Worm (Caenorhabditis elegans) whole organism, late embryonic: Measurements from ENCODE around the gene tpra-1.

ENCODE experiments used
- C38D4.7 ChIP-seq: fragments of 200-800 bp; sonication (Bioruptor generic); optimal IDR thresholded peaks from 2 replicates; lab custom pipeline; 2018; ENCODE audit warnings: mild to moderate bottlenecking, missing genetic modification characterization, moderate library complexity, missing compliant biosample characterization
- F13H6.1 ChIP-seq: sonication (generic microtip); optimal IDR thresholded peaks from 2 replicates; lab custom pipeline; 2016; ENCODE audit warnings: missing genetic modification characterization, missing compliant biosample characterization
- K02D7.2 ChIP-seq: sonication (generic microtip); optimal IDR thresholded peaks from 2 replicates; lab custom pipeline; 2017; ENCODE audit warnings: mild to moderate bottlenecking, missing genetic modification characterization, missing compliant biosample characterization
- Y22D7AL.16 ChIP-seq: sonication (generic microtip); optimal IDR thresholded peaks from 2 replicates; lab custom pipeline; 2016; ENCODE audit warnings: missing genetic modification characterization, missing compliant biosample characterization
- ahr-1 ChIP-seq: sonication (generic microtip); optimal IDR thresholded peaks from 2 replicates; lab custom pipeline; 2016; ENCODE audit warnings: missing genetic modification characterization, missing compliant biosample characterization
- ama-1 ChIP-seq: fragments of 150-350 bp; optimal IDR thresholded peaks from 2 replicates; lab custom pipeline; 2014
- ceh-14 ChIP-seq: sonication (generic microtip); optimal IDR thresholded peaks from 2 replicates; lab custom pipeline; 2016; ENCODE audit warnings: missing genotype, missing genetic modification characterization, missing compliant biosample characterization
- ceh-2 ChIP-seq: sonication (generic microtip); optimal IDR thresholded peaks from 2 replicates; lab custom pipeline; 2016; ENCODE audit warnings: missing genotype, missing genetic modification characterization, missing compliant biosample characterization
- ceh-22 ChIP-seq: sonication (generic microtip); optimal IDR thresholded peaks from 2 replicates; lab custom pipeline; 2017; ENCODE audit warnings: missing biosample characterization, missing genetic modification characterization
- ceh-30 ChIP-seq: fragments of 150-350 bp; optimal IDR thresholded peaks from 2 replicates; lab custom pipeline; 2014; ENCODE audit warnings: missing biosample characterization, missing genetic modification characterization
- ceh-34 ChIP-seq: sonication (generic microtip); optimal IDR thresholded peaks from 2 replicates; lab custom pipeline; 2016; ENCODE audit warnings: mild to moderate bottlenecking, missing genetic modification characterization, missing compliant biosample characterization
- ceh-48 ChIP-seq: sonication (generic microtip); optimal IDR thresholded peaks from 2 replicates; lab custom pipeline; 2016; ENCODE audit warnings: missing genetic modification characterization, inconsistent platforms, missing compliant biosample characterization
- ceh-6 ChIP-seq: fragments of 200-800 bp; sonication (Bioruptor generic); optimal IDR thresholded peaks from 2 replicates; lab custom pipeline; 2018; ENCODE audit warnings: mild to moderate bottlenecking, missing genetic modification characterization, missing compliant biosample characterization
- ceh-9 ChIP-seq: sonication (generic microtip); optimal IDR thresholded peaks from 2 replicates; lab custom pipeline; 2016; ENCODE audit warnings: mild to moderate bottlenecking, missing genetic modification characterization, inconsistent platforms, missing compliant biosample characterization
- dve-1 ChIP-seq: sonication (generic microtip); optimal IDR thresholded peaks from 2 replicates; lab custom pipeline; 2017; ENCODE audit warnings: antibody characterized with exemption, mild to moderate bottlenecking, missing genetic modification characterization, missing compliant biosample characterization
- ets-4 ChIP-seq: sonication (generic microtip); optimal IDR thresholded peaks from 2 replicates; lab custom pipeline; 2016; ENCODE audit warnings: missing genetic modification characterization, missing compliant biosample characterization
- eyg-1 ChIP-seq: sonication (generic microtip); optimal IDR thresholded peaks from 2 replicates; lab custom pipeline; 2016; ENCODE audit warnings: missing genotype, missing genetic modification characterization, missing compliant biosample characterization
- fax-1 ChIP-seq: sonication (generic microtip); optimal IDR thresholded peaks from 2 replicates; lab custom pipeline; 2016; ENCODE audit warnings: missing genotype, missing genetic modification characterization, missing compliant biosample characterization
- fkh-10 ChIP-seq: fragments of 150-350 bp; optimal IDR thresholded peaks from 2 replicates; lab custom pipeline; 2014; ENCODE audit warnings: missing biosample characterization, missing genetic modification reagents, missing genetic modification characterization
- gmeb-2 ChIP-seq: sonication (generic microtip); optimal IDR thresholded peaks from 2 replicates; lab custom pipeline; 2016; ENCODE audit warnings: missing genetic modification characterization, inconsistent platforms, missing compliant biosample characterization
- hlh-15 ChIP-seq: sonication (generic microtip); optimal IDR thresholded peaks from 2 replicates; lab custom pipeline; 2016; ENCODE audit warnings: missing genetic modification characterization, missing compliant biosample characterization
- hlh-30 ChIP-seq: sonication (generic microtip); optimal IDR thresholded peaks from 2 replicates; lab custom pipeline; 2017; ENCODE audit warnings: antibody characterized with exemption, missing genetic modification characterization, missing compliant biosample characterization; ENCODE audit not compliant: insufficient read depth
- hlh-6 ChIP-seq: sonication (generic microtip); optimal IDR thresholded peaks from 2 replicates; lab custom pipeline; 2016; ENCODE audit warnings: missing genotype, missing genetic modification characterization, missing compliant biosample characterization
- hlh-8 ChIP-seq: sonication (generic microtip); optimal IDR thresholded peaks from 2 replicates; lab custom pipeline; 2016; ENCODE audit warnings: missing genotype, missing genetic modification characterization, missing compliant biosample characterization
- lim-6 ChIP-seq: sonication (generic microtip); optimal IDR thresholded peaks from 2 replicates; lab custom pipeline; 2016; ENCODE audit warnings: missing genetic modification characterization, missing compliant biosample characterization
- lin-11 ChIP-seq: fragments of 200-800 bp; sonication (Bioruptor generic); optimal IDR thresholded peaks from 2 replicates; lab custom pipeline; 2018; ENCODE audit warnings: mild to moderate bottlenecking, missing genetic modification characterization, missing compliant biosample characterization
- madf-2 ChIP-seq: sonication (generic microtip); optimal IDR thresholded peaks from 2 replicates; lab custom pipeline; 2017; ENCODE audit warnings: missing genetic modification characterization, missing compliant biosample characterization
- mec-3 ChIP-seq: sonication (generic microtip); optimal IDR thresholded peaks from 2 replicates; lab custom pipeline; 2016; ENCODE audit warnings: borderline replicate concordance, missing genetic modification characterization, missing compliant biosample characterization
- nhr-11 ChIP-seq: fragments of 150-350 bp; optimal IDR thresholded peaks from 2 replicates; lab custom pipeline; 2014; ENCODE audit warnings: missing biosample characterization, missing genetic modification characterization
- nhr-232 ChIP-seq: sonication (generic microtip); optimal IDR thresholded peaks from 2 replicates; lab custom pipeline; 2016; ENCODE audit warnings: missing genetic modification characterization, missing compliant biosample characterization
- odd-2 ChIP-seq: sonication (generic microtip); optimal IDR thresholded peaks from 2 replicates; lab custom pipeline; 2017; ENCODE audit warnings: antibody characterized with exemption, mild to moderate bottlenecking, missing genetic modification characterization, missing compliant biosample characterization
- pat-9 ChIP-seq: fragments of 200-800 bp; sonication (Bioruptor generic); optimal IDR thresholded peaks from 2 replicates; lab custom pipeline; 2018; ENCODE audit warnings: mild to moderate bottlenecking, missing genetic modification characterization, moderate library complexity, missing compliant biosample characterization
- pax-1 ChIP-seq: fragments of 150-350 bp; optimal IDR thresholded peaks from 2 replicates; lab custom pipeline; 2014; ENCODE audit warnings: missing biosample characterization, missing genetic modification characterization
- pha-2 ChIP-seq: sonication (generic microtip); optimal IDR thresholded peaks from 2 replicates; lab custom pipeline; 2017; ENCODE audit warnings: mild to moderate bottlenecking, missing genetic modification characterization, missing compliant biosample characterization
- pha-4 ChIP-seq: fragments of 150-350 bp; optimal IDR thresholded peaks from 2 replicates; lab custom pipeline; 2018; ENCODE audit warnings: missing biosample characterization, missing genetic modification reagents, missing genetic modification characterization
- pqm-1 ChIP-seq: sonication (generic microtip); optimal IDR thresholded peaks from 2 replicates; lab custom pipeline; 2016; ENCODE audit warnings: missing genetic modification characterization, missing compliant biosample characterization
- rnt-1 ChIP-seq: sonication (generic microtip); optimal IDR thresholded peaks from 2 replicates; lab custom pipeline; 2016; ENCODE audit warnings: missing genetic modification characterization, missing compliant biosample characterization
- sdc-2 ChIP-seq: sonication (generic microtip); optimal IDR thresholded peaks from 2 replicates; lab custom pipeline; 2016; ENCODE audit warnings: missing genotype, missing genetic modification characterization, missing compliant biosample characterization
- sox-2 ChIP-seq: fragments of 200-800 bp; sonication (Bioruptor generic); IDR thresholded peaks from 2 replicates; pipeline ENCODE4 v1.3.6; 2022; ENCODE audit warnings: missing genetic modification reagents, missing genetic modification characterization, missing compliant biosample characterization
- sox-4 ChIP-seq: sonication (generic microtip); optimal IDR thresholded peaks from 2 replicates; lab custom pipeline; 2017; ENCODE audit warnings: mild to moderate bottlenecking, missing genetic modification characterization, inconsistent platforms, missing compliant biosample characterization
- syd-9 ChIP-seq: sonication (generic microtip); optimal IDR thresholded peaks from 2 replicates; lab custom pipeline; 2016; ENCODE audit warnings: mild to moderate bottlenecking, missing genetic modification characterization, moderate library complexity, missing compliant biosample characterization
- tbx-7 ChIP-seq: sonication (generic microtip); optimal IDR thresholded peaks from 2 replicates; lab custom pipeline; 2016; ENCODE audit warnings: missing genotype, missing genetic modification characterization, missing compliant biosample characterization
- ttx-3 ChIP-seq: sonication (generic microtip); optimal IDR thresholded peaks from 2 replicates; lab custom pipeline; 2016; ENCODE audit warnings: missing genetic modification reagents, missing genetic modification characterization, missing compliant biosample characterization
- unc-3 ChIP-seq, 2 experiments: fragments of 200-800 bp in 1 of 2; sonication (Bioruptor generic) in 1 of 2; sonication (generic microtip) in 1 of 2; conservative IDR thresholded peaks in 1 of 2; optimal IDR thresholded peaks in 1 of 2; 2 replicates each; pipeline versions ENCODE4 v1.3.6 to Lab custom; 2016 to 2022; ENCODE audit warnings: missing compliant biosample characterization in 2 of 2, missing genetic modification characterization in 2 of 2, missing genetic modification reagents in 1 of 2
- unc-42 ChIP-seq: sonication (generic microtip); optimal IDR thresholded peaks from 2 replicates; lab custom pipeline; 2016; ENCODE audit warnings: missing genotype, missing genetic modification characterization, missing compliant biosample characterization
- unc-55 ChIP-seq: sonication (generic microtip); optimal IDR thresholded peaks from 2 replicates; lab custom pipeline; 2017; ENCODE audit warnings: missing biosample characterization, missing genetic modification reagents, missing genetic modification characterization
- unc-86 ChIP-seq: sonication (generic microtip); optimal IDR thresholded peaks from 2 replicates; lab custom pipeline; 2016; ENCODE audit warnings: missing genetic modification characterization, missing compliant biosample characterization

Gene tpra-1

ce11 chrIV:8925990-8926389 lies 30.3 kb upstream of the tpra-1 start, which contains the start of the genes D1046.2 and cfim-2:
TSS of gene D1046.2 (minus strand) at chrIV:8926067.
TSS of gene cfim-2 (plus strand) at chrIV:8926324.
- TF ChIP-seq ceh-22 (tag; lab: Kevin White, UChicago): no peak
- no peak for TF ChIP-seq unc-3 (GFP tag; conservative IDR thresholded peaks at IDR 0.05; lab: Robert Waterston, UW)
- no peak for TF ChIP-seq unc-3 (tag; optimal IDR thresholded peaks at IDR 0.05; lab: Kevin White, UChicago)
- peak; percentile 7 for TF ChIP-seq unc-42 (tag; lab: Kevin White, UChicago)
- no peak for TF ChIP-seq fkh-10 (GFP tag; lab: Kevin White, UChicago)
- peak; percentile 53 for TF ChIP-seq ceh-48
- TF ChIP-seq eyg-1 (tag; lab: Kevin White, UChicago): no peak

ce11 chrIV:8926511-8926910 lies 29.8 kb upstream of the tpra-1 start:
- TF ChIP-seq pha-4 (tag; lab: Kevin White, UChicago) (no peak), unc-42 (tag; lab: Kevin White, UChicago) (no peak)

- TF ChIP-seq gmeb-2 (tag; lab: Kevin White, UChicago) (peak; percentile 96), pqm-1 (peak; percentile 93), ceh-34 (tag; lab: Kevin White, UChicago) (peak; percentile 94), nhr-232 (tag; lab: Kevin White, UChicago) (peak; percentile 94), lim-6 (peak; percentile 80), pha-2 (tag; lab: Kevin White, UChicago) (peak; percentile 90), hlh-8 (tag; lab: Kevin White, UChicago) (peak; percentile 73), ama-1 (lab: Kevin White, UChicago) (no peak), ttx-3 (tag; lab: Kevin White, UChicago) (peak; percentile 94), lin-11 (tag; lab: Kevin White, UChicago) (peak; percentile 92), syd-9 (tag; lab: Kevin White, UChicago) (peak; percentile 91), hlh-15 (tag; lab: Kevin White, UChicago) (peak; percentile 88), hlh-6 (tag; lab: Kevin White, UChicago) (peak; percentile 99), tbx-7 (tag; lab: Kevin White, UChicago) (peak; percentile 69), mec-3 (tag; lab: Kevin White, UChicago) (peak; percentile 89), dve-1 (tag; lab: Kevin White, UChicago) (peak; percentile 74), ets-4 (peak; percentile 78), ahr-1 (tag; lab: Kevin White, UChicago) (peak; percentile 95), pat-9 (tag; lab: Kevin White, UChicago) (peak; percentile 97), madf-2 (tag; lab: Kevin White, UChicago) (peak; percentile 90), sox-2 (GFP tag; lab: Robert Waterston, UW) (peak; percentile 87; the same call in 1 of the 2 replicates), F13H6.1 (tag; lab: Kevin White, UChicago) (peak; percentile 95), ceh-2 (tag; lab: Kevin White, UChicago) (peak; percentile 95), hlh-30 (tag; lab: Kevin White, UChicago) (peak; percentile 94), C38D4.7 (peak; percentile 96), unc-86 (tag; lab: Kevin White, UChicago) (peak; percentile 97), unc-3 (GFP tag; conservative IDR thresholded peaks at IDR 0.05; lab: Robert Waterston, UW) (peak; percentile 88), unc-3 (tag; optimal IDR thresholded peaks at IDR 0.05; lab: Kevin White, UChicago) (peak; percentile 91), odd-2 (tag; lab: Kevin White, UChicago) (peak; percentile 62), K02D7.2 (tag; lab: Kevin White, UChicago) (peak; percentile 94), ceh-22 (tag; lab: Kevin White, UChicago) (no peak), nhr-11 (no peak), unc-42 (tag; lab: Kevin White, UChicago) (peak; percentile 33), fax-1 (tag; lab: Kevin White, UChicago) (peak; percentile 87), eyg-1 (tag; lab: Kevin White, UChicago) (peak; percentile 90), ceh-9 (tag; lab: Kevin White, UChicago) (peak; percentile 71), ceh-14 (tag; lab: Kevin White, UChicago) (peak; percentile 93), pax-1 (tag; lab: Kevin White, UChicago) (no peak), sox-4 (tag; lab: Kevin White, UChicago) (peak; percentile 98), rnt-1 (tag; lab: Kevin White, UChicago) (peak; percentile 86), sdc-2 (tag; lab: Kevin White, UChicago) (peak; percentile 90), unc-55 (peak; percentile 75), Y22D7AL.16 (tag; lab: Kevin White, UChicago) (peak; percentile 89), ceh-30 (peak; percentile 77), ceh-6 (GFP tag; lab: Kevin White, UChicago) (peak; percentile 97)
These were observed 29.2 kb upstream of the tpra-1 start for ce11 chrIV:8927093-8927492.
